Worm (Caenorhabditis elegans): ENCODE measurements around the gene srh-34.

ce11 chrV:484285-484890 lies 37.9 kb upstream of the srh-34 start, which contains the start of gene nhr-212:
- TF ChIP-seq klf-2 (GFP tag; conservative IDR thresholded peaks at IDR 0.05) (no peak), med-1 (GFP tag; optimal IDR thresholded peaks at IDR 0.05; ENCODE audit: insufficient read depth) (no peak), T22C8.4 (GFP tag; IDR thresholded peaks at IDR 0.05) (no peak), ztf-29 (GFP tag; IDR thresholded peaks at IDR 0.05) (no peak), flt-1 (GFP tag; IDR thresholded peaks at IDR 0.05) (no peak), tab-1 (GFP tag; IDR thresholded peaks at IDR 0.05) (no peak), ref-1 (GFP tag; conservative IDR thresholded peaks at IDR 0.05) (no peak), cog-1 (tag; optimal IDR thresholded peaks at IDR 0.05) (no peak), ztf-23 (GFP tag; IDR thresholded peaks at IDR 0.05) (no peak)

All from whole organism, midembryonic.